Fruit fly (Drosophila melanogaster) whole organism, prepupa: ENCODE measurements around the gene CG6503.

Source experiments
- Blimp-1 ChIP-seq: fragments of 200-800 bp; sonication (Bioruptor generic); optimal IDR thresholded peaks from 3 replicates; lab custom pipeline; 2017; ENCODE audit warnings: missing biosample characterization, missing genetic modification characterization, mild to moderate bottlenecking, moderate library complexity, missing genetic modification reagents
- CG11902 ChIP-seq: fragments of 200-800 bp; sonication (Bioruptor generic); optimal IDR thresholded peaks from 3 replicates; lab custom pipeline; 2016; ENCODE audit warnings: missing biosample characterization, missing genetic modification characterization
- CG16779 ChIP-seq: fragments of 200-800 bp; sonication (Bioruptor generic); optimal IDR thresholded peaks from 3 replicates; lab custom pipeline; 2017; ENCODE audit warnings: missing biosample characterization, mild to moderate bottlenecking, missing genetic modification characterization
- CG4318 ChIP-seq: fragments of 200-800 bp; sonication (Bioruptor generic); optimal IDR thresholded peaks from 3 replicates; lab custom pipeline; 2017; ENCODE audit warnings: missing biosample characterization, mild to moderate bottlenecking, missing genetic modification characterization
- CG6854 ChIP-seq: fragments of 200-800 bp; sonication (Bioruptor generic); optimal IDR thresholded peaks from 2 replicates; lab custom pipeline; 2017; ENCODE audit warnings: missing biosample characterization, mild to moderate bottlenecking, missing genetic modification characterization
- Sox102F ChIP-seq: fragments of 200-800 bp; sonication (Bioruptor generic); optimal IDR thresholded peaks from 2 replicates; lab custom pipeline; 2016; ENCODE audit warnings: missing biosample characterization, mild to moderate bottlenecking, missing genetic modification characterization
- esn ChIP-seq: fragments of 200-800 bp; sonication (Bioruptor generic); optimal IDR thresholded peaks from 2 replicates; lab custom pipeline; 2016; ENCODE audit warnings: missing biosample characterization, mild to moderate bottlenecking, missing genetic modification characterization, moderate library complexity
- ss ChIP-seq, 2 experiments: fragments of 200-800 bp; sonication (Bioruptor generic); optimal IDR thresholded peaks; 2 replicates in 1 of 2; 3 replicates in 1 of 2; lab custom pipeline; 2017 to 2018; ENCODE audit warnings: mild to moderate bottlenecking in 2 of 2, missing biosample characterization in 2 of 2, missing genetic modification characterization in 2 of 2, moderate library complexity in 1 of 2

DNA sequence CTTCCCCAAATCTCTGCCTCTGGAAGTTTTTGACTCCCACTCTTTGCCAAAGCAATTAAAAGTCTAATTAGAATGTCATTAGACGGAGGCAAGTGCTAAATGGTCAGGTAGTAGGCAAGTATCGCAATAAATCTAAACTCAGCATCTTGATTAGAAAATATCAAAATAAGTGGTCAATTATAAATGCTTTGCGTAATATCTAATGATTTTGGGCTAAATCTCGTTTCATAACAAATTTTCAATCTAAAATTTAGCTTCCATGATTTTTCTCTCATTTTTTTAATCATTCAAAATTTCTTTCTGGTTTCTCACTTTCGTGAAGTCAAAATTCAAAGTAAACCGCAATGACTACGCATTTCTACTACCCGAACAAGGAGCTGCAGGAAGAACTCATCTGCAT, 11.1 kb downstream of the CG6503 start, which contains the start of gene Ald2:
- TF ChIP-seq ss (GFP tag; optimal IDR thresholded peaks at IDR 0.05; lab: Kevin White, UChicago) (no peak), CG11902 (GFP tag; lab: Kevin White, UChicago) (no peak), Blimp-1 (GFP tag; lab: Kevin White, UChicago) (no peak), CG16779 (tag; lab: Kevin White, UChicago) (no peak), Sox102F (no peak), CG4318 (GFP tag; lab: Kevin White, UChicago) (no peak), esn (no peak), CG6854 (GFP tag; lab: Kevin White, UChicago) (no peak)
